Fruit fly (Drosophila melanogaster): ENCODE results near the gene Thor.

Thor gene

dm6 chr2L:3477057-3477755 lies 1.0 kb upstream of the Thor start (continued):
- TF ChIP-seq Pdp1 (GFP tag; optimal IDR thresholded peaks at IDR 0.05) (peak; percentile 43 to 47), Spps (tag; optimal IDR thresholded peaks at IDR 0.05) (no peak), eve (GFP tag; optimal IDR thresholded peaks at IDR 0.05) (no peak), Abd-B (GFP tag; optimal IDR thresholded peaks at IDR 0.05) (peak; percentile 15), CTCF (GFP tag; optimal IDR thresholded peaks at IDR 0.05) (no peak), Fer1 (GFP tag; optimal IDR thresholded peaks at IDR 0.05) (no peak), Poxn (GFP tag; IDR thresholded peaks at IDR 0.05) (no peak), mld (GFP tag; IDR thresholded peaks at IDR 0.05; ENCODE audit: partially characterized antibody) (no peak), CG2129 (GFP tag; IDR thresholded peaks at IDR 0.05; ENCODE audit: partially characterized antibody) (no peak), D (optimal IDR thresholded peaks at IDR 0.05) (no peak), D (GFP tag; optimal IDR thresholded peaks at IDR 0.05) (no peak), sr (GFP tag; IDR thresholded peaks at IDR 0.05) (peak; percentile 95), HLH54F (GFP tag; optimal IDR thresholded peaks at IDR 0.05) (peak; percentile 51), ind (GFP tag; optimal IDR thresholded peaks at IDR 0.05) (peak; percentile 15), slp2 (GFP tag; optimal IDR thresholded peaks at IDR 0.05) (peak; percentile 52), CG34422 (GFP tag; IDR thresholded peaks at IDR 0.05) (0 out of 3 replicates have a peak, but pooled peaks have one; percentile 2), Asciz (GFP tag; optimal IDR thresholded peaks at IDR 0.05) (no peak), stwl (tag; optimal IDR thresholded peaks at IDR 0.05) (no peak), CG14860 (GFP tag; IDR thresholded peaks at IDR 0.05; ENCODE audit: partially characterized antibody) (no peak), Bteb2 (GFP tag; optimal IDR thresholded peaks at IDR 0.05) (peak; percentile 50), CG43689 (GFP tag; IDR thresholded peaks at IDR 0.05) (no peak), HLH3B (GFP tag; IDR thresholded peaks at IDR 0.05) (no peak; the same call in 1 of the 2 replicates), CG12391 (tag; optimal IDR thresholded peaks at IDR 0.05) (peak; percentile 21), CG10209 (GFP tag; optimal IDR thresholded peaks at IDR 0.05) (peak; percentile 52), hbn (GFP tag; IDR thresholded peaks at IDR 0.05; ENCODE audit: partially characterized antibody) (no peak), Trl (optimal IDR thresholded peaks at IDR 0.05) (no peak), Trl (GFP tag; optimal IDR thresholded peaks at IDR 0.05) (no peak), Taf1 (GFP tag; IDR thresholded peaks at IDR 0.05) (no peak; the same call in 1 of the 2 replicates), CG7556 (GFP tag; optimal IDR thresholded peaks at IDR 0.05) (peak; percentile 60), shn (GFP tag; optimal IDR thresholded peaks at IDR 0.05) (peak; percentile 60), CG17568 (GFP tag; optimal IDR thresholded peaks at IDR 0.05) (no peak), Fer3 (tag; optimal IDR thresholded peaks at IDR 0.05) (no peak), grn (GFP tag; optimal IDR thresholded peaks at IDR 0.05) (no peak), HHEX (GFP tag; optimal IDR thresholded peaks at IDR 0.05) (no peak), CG12155 (GFP tag; optimal IDR thresholded peaks at IDR 0.05) (peak; percentile 39), pita (GFP tag; optimal IDR thresholded peaks at IDR 0.05) (no peak), chn (GFP tag; optimal IDR thresholded peaks at IDR 0.05) (peak; percentile 36), scrt (GFP tag; optimal IDR thresholded peaks at IDR 0.05) (no peak), abd-A (tag; optimal IDR thresholded peaks at IDR 0.05) (no peak), CG1602 (GFP tag; optimal IDR thresholded peaks at IDR 0.05) (peak; percentile 1), CG7271 (tag; optimal IDR thresholded peaks at IDR 0.05) (no peak), psq (GFP tag; optimal IDR thresholded peaks at IDR 0.05) (no peak), CG33557 (GFP tag; optimal IDR thresholded peaks at IDR 0.05) (no peak), CG16863 (GFP tag; optimal IDR thresholded peaks at IDR 0.05) (peak; percentile 4), crol (GFP tag; IDR thresholded peaks at IDR 0.05) (peak; percentile 7; the same call in 1 of the 2 replicates), odd (GFP tag; optimal IDR thresholded peaks at IDR 0.05) (no peak), ci (GFP tag; IDR thresholded peaks at IDR 0.05) (no peak), CG9817 (tag; optimal IDR thresholded peaks at IDR 0.05) (peak; percentile 39), CG18476 (GFP tag; optimal IDR thresholded peaks at IDR 0.05) (no peak), CG14965 (GFP tag; optimal IDR thresholded peaks at IDR 0.05; ENCODE audit: borderline replicate concordance) (no peak)
